Fruit fly (Drosophila melanogaster) whole organism, embryonic: Measurements from ENCODE around the gene CG11454.

Source experiments
- ATbp ChIP-seq: fragments of 200-800 bp; sonication (Bioruptor generic); optimal IDR thresholded peaks from 2 replicates; lab custom pipeline; 2017; ENCODE audit warnings: missing biosample characterization, mild to moderate bottlenecking, missing genetic modification characterization, missing genetic modification reagents
- Abd-B ChIP-seq: fragments of 200-800 bp; sonication (Bioruptor generic); optimal IDR thresholded peaks from 2 replicates; lab custom pipeline; 2018; ENCODE audit warnings: missing biosample characterization, mild to moderate bottlenecking, missing genetic modification characterization, moderate library complexity
- Ada2b ChIP-seq: fragments of 200-800 bp; sonication (Bioruptor generic); IDR thresholded peaks from 2 replicates; pipeline ENCODE4 v1.3.6; 2022; ENCODE audit warnings: missing biosample characterization, missing genetic modification characterization
- Aef1 ChIP-seq: fragments of 200-800 bp; sonication (Bioruptor generic); IDR thresholded peaks from 3 replicates; pipeline ENCODE4 v1.3.6; 2022; ENCODE audit warnings: missing biosample characterization, missing genetic modification characterization
- Atf3 ChIP-seq: fragments of 200-800 bp; sonication (Bioruptor generic); optimal IDR thresholded peaks from 3 replicates; lab custom pipeline; 2016; ENCODE audit warnings: missing biosample characterization, missing genetic modification characterization
- Awh ChIP-seq: fragments of 200-800 bp; sonication (Bioruptor generic); IDR thresholded peaks from 2 replicates; pipeline ENCODE4, ENCODE4 v1.3.6; 2022; ENCODE audit warnings: missing biosample characterization, missing genetic modification characterization
- CG10543 ChIP-seq: fragments of 200-800 bp; sonication (Bioruptor generic); optimal IDR thresholded peaks from 3 replicates; lab custom pipeline; 2017; ENCODE audit warnings: missing biosample characterization, mild to moderate bottlenecking, missing genetic modification characterization, moderate library complexity
- CG11560 ChIP-seq: fragments of 200-800 bp; sonication (Bioruptor generic); IDR thresholded peaks from 3 replicates; pipeline ENCODE4 v1.3.6; 2022; ENCODE audit warnings: missing biosample characterization, missing genetic modification characterization
- CG11695 ChIP-seq: fragments of 200-800 bp; sonication (Bioruptor generic); IDR thresholded peaks from 3 replicates; pipeline ENCODE4 v1.3.6; 2022; ENCODE audit warnings: missing biosample characterization, missing genetic modification characterization
- CG12104 ChIP-seq: fragments of 200-800 bp; sonication (Bioruptor generic); optimal IDR thresholded peaks from 3 replicates; lab custom pipeline; 2016; ENCODE audit warnings: missing biosample characterization, missing genetic modification characterization
- CG12219 ChIP-seq: fragments of 200-800 bp; sonication (Bioruptor generic); optimal IDR thresholded peaks from 3 replicates; lab custom pipeline; 2018; ENCODE audit warnings: missing biosample characterization, mild to moderate bottlenecking, missing genetic modification characterization
- CG1603 ChIP-seq: fragments of 200-800 bp; sonication (Bioruptor generic); optimal IDR thresholded peaks from 2 replicates; lab custom pipeline; 2019; ENCODE audit warnings: missing biosample characterization, mild to moderate bottlenecking, missing genetic modification characterization, moderate library complexity
- CG16813 ChIP-seq: fragments of 200-800 bp; sonication (Bioruptor generic); IDR thresholded peaks from 3 replicates; pipeline ENCODE4 v1.3.6; 2022; ENCODE audit warnings: missing biosample characterization, missing genetic modification characterization; ENCODE audit not compliant: partially characterized antibody
- CG17385 ChIP-seq: fragments of 200-800 bp; sonication (Bioruptor generic); optimal IDR thresholded peaks from 3 replicates; lab custom pipeline; 2018; ENCODE audit warnings: missing biosample characterization, mild to moderate bottlenecking, missing genetic modification characterization
- CG17612 ChIP-seq: fragments of 200-800 bp; sonication (Bioruptor generic); IDR thresholded peaks from 2 replicates; pipeline ENCODE4 v1.3.6; 2022; ENCODE audit warnings: missing biosample characterization, missing genetic modification characterization
- CG30403 ChIP-seq: fragments of 200-800 bp; sonication (Bioruptor generic); optimal IDR thresholded peaks from 3 replicates; lab custom pipeline; 2016; ENCODE audit warnings: missing biosample characterization, missing genetic modification characterization
- CG31365 ChIP-seq: fragments of 200-800 bp; sonication (Bioruptor generic); optimal IDR thresholded peaks from 2 replicates; lab custom pipeline; 2018; ENCODE audit warnings: missing biosample characterization, mild to moderate bottlenecking, missing genetic modification characterization
- CG31441 ChIP-seq: fragments of 200-800 bp; sonication (Bioruptor generic); IDR thresholded peaks from 2 replicates; pipeline ENCODE4 v1.3.6; 2022; ENCODE audit warnings: missing biosample characterization, missing genetic modification characterization
- CG32767 ChIP-seq: fragments of 200-800 bp; sonication (Bioruptor generic); IDR thresholded peaks from 2 replicates; pipeline ENCODE4 v1.3.6; 2022; ENCODE audit warnings: missing biosample characterization, missing genetic modification characterization
- CG3995 ChIP-seq: fragments of 200-800 bp; sonication (Bioruptor generic); optimal IDR thresholded peaks from 3 replicates; lab custom pipeline; 2016; ENCODE audit warnings: missing biosample characterization, missing genetic modification characterization
- CG4707 ChIP-seq: fragments of 200-800 bp; sonication (Bioruptor generic); optimal IDR thresholded peaks from 2 replicates; lab custom pipeline; 2018; ENCODE audit warnings: missing biosample characterization, mild to moderate bottlenecking, missing genetic modification characterization, moderate library complexity
- CG7372 ChIP-seq: fragments of 200-800 bp; sonication (Bioruptor generic); IDR thresholded peaks from 2 replicates; pipeline ENCODE4 v1.3.6; 2022; ENCODE audit warnings: missing biosample characterization, missing genetic modification characterization
- CG7745 ChIP-seq: fragments of 200-800 bp; sonication (Bioruptor generic); optimal IDR thresholded peaks from 2 replicates; lab custom pipeline; 2018; ENCODE audit warnings: missing biosample characterization, mild to moderate bottlenecking, missing genetic modification characterization, moderate library complexity
- CG8478 ChIP-seq: fragments of >200 bp; optimal IDR thresholded peaks from 2 replicates; lab custom pipeline; 2018
- CG9609 ChIP-seq: fragments of 200-800 bp; sonication (Bioruptor generic); optimal IDR thresholded peaks from 3 replicates; lab custom pipeline; 2016; ENCODE audit warnings: missing biosample characterization, missing genetic modification characterization
- CG9932 ChIP-seq: fragments of 200-800 bp; sonication (Bioruptor generic); IDR thresholded peaks from 2 replicates; pipeline ENCODE4 v1.3.6; 2022; ENCODE audit warnings: missing biosample characterization, missing genetic modification characterization
- Chrac-16 ChIP-seq: fragments of 200-800 bp; sonication (Bioruptor generic); optimal IDR thresholded peaks from 3 replicates; lab custom pipeline; 2016; ENCODE audit warnings: missing biosample characterization, missing genetic modification characterization
- Drgx ChIP-seq: fragments of 200-800 bp; sonication (Bioruptor generic); IDR thresholded peaks from 2 replicates; pipeline ENCODE4 v1.3.6; 2022; ENCODE audit warnings: missing biosample characterization, missing genetic modification characterization
- Fer1 ChIP-seq: fragments of 200-800 bp; sonication (Bioruptor generic); optimal IDR thresholded peaks from 2 replicates; lab custom pipeline; 2017; ENCODE audit warnings: missing biosample characterization, mild to moderate bottlenecking, missing genetic modification characterization
- PHDP ChIP-seq: fragments of 200-800 bp; sonication (Bioruptor generic); optimal IDR thresholded peaks from 3 replicates; lab custom pipeline; 2018; ENCODE audit warnings: missing biosample characterization, mild to moderate bottlenecking, missing genetic modification characterization, moderate library complexity
- abd-A ChIP-seq: fragments of 200-800 bp; sonication (Bioruptor generic); optimal IDR thresholded peaks from 3 replicates; lab custom pipeline; 2019; ENCODE audit warnings: missing biosample characterization, mild to moderate bottlenecking, missing genetic modification characterization, moderate library complexity
- ac ChIP-seq: fragments of 200-800 bp; sonication (Bioruptor generic); optimal IDR thresholded peaks from 3 replicates; lab custom pipeline; 2017; ENCODE audit warnings: missing biosample characterization, mild to moderate bottlenecking, missing genetic modification characterization
- al ChIP-seq: fragments of 200-800 bp; sonication (Bioruptor generic); IDR thresholded peaks from 2 replicates; pipeline ENCODE4 v1.3.6; 2022; ENCODE audit warnings: missing biosample characterization, missing genetic modification characterization
- dati ChIP-seq: fragments of 200-800 bp; sonication (Bioruptor generic); IDR thresholded peaks from 2 replicates; pipeline ENCODE4 v1.3.6; 2022; ENCODE audit warnings: missing biosample characterization, missing genetic modification characterization
- eve ChIP-seq, 2 experiments: fragments of >200 bp; optimal IDR thresholded peaks; 2 replicates each; lab custom pipeline; 2017; ENCODE audit warnings: missing biosample characterization in 2 of 2, missing genetic modification characterization in 2 of 2
- gce ChIP-seq: fragments of 200-800 bp; sonication (Bioruptor generic); IDR thresholded peaks from 3 replicates; pipeline ENCODE4 v1.3.6; 2022; ENCODE audit warnings: missing biosample characterization, missing genetic modification characterization
- gcm ChIP-seq: fragments of 200-800 bp; sonication (Bioruptor generic); optimal IDR thresholded peaks from 2 replicates; lab custom pipeline; 2019; ENCODE audit warnings: missing biosample characterization, mild to moderate bottlenecking, missing genetic modification characterization, moderate library complexity
- gt ChIP-seq: fragments of 200-800 bp; sonication (Bioruptor generic); IDR thresholded peaks from 2 replicates; pipeline ENCODE4 v1.3.6; 2022; ENCODE audit warnings: missing biosample characterization, missing genetic modification characterization
- h ChIP-seq: fragments of >200 bp; optimal IDR thresholded peaks from 2 replicates; lab custom pipeline; 2017
- hbn ChIP-seq: fragments of 200-800 bp; sonication (Bioruptor generic); IDR thresholded peaks from 2 replicates; pipeline ENCODE4 v1.3.6; 2022; ENCODE audit warnings: missing biosample characterization, missing genetic modification characterization; ENCODE audit not compliant: partially characterized antibody
- ind ChIP-seq: fragments of 200-800 bp; sonication (Bioruptor generic); optimal IDR thresholded peaks from 3 replicates; lab custom pipeline; 2016; ENCODE audit warnings: missing biosample characterization, missing genetic modification characterization
- lilli ChIP-seq: fragments of 200-800 bp; sonication (Bioruptor generic); optimal IDR thresholded peaks from 3 replicates; lab custom pipeline; 2016; ENCODE audit warnings: missing biosample characterization, missing genetic modification characterization
- lmd ChIP-seq: fragments of 200-800 bp; sonication (Bioruptor generic); IDR thresholded peaks from 2 replicates; pipeline ENCODE4 v1.3.6; 2022; ENCODE audit warnings: missing biosample characterization, missing genetic modification characterization
- peb ChIP-seq: fragments of 200-800 bp; sonication (Bioruptor generic); IDR thresholded peaks from 2 replicates; pipeline ENCODE4 v1.3.6; 2022; ENCODE audit warnings: missing biosample characterization, missing genetic modification characterization
- pita ChIP-seq: fragments of 200-800 bp; sonication (Bioruptor generic); optimal IDR thresholded peaks from 2 replicates; lab custom pipeline; 2017; ENCODE audit warnings: missing biosample characterization, mild to moderate bottlenecking, missing genetic modification characterization
- pnt ChIP-seq: fragments of 200-800 bp; sonication (Bioruptor generic); optimal IDR thresholded peaks from 3 replicates; lab custom pipeline; 2016; ENCODE audit warnings: missing biosample characterization, missing genetic modification characterization
- prd ChIP-seq, 3 experiments: fragments of >200 bp in 2 of 3; fragments of 200-800 bp in 1 of 3; sonication (Bioruptor generic) in 1 of 3; optimal IDR thresholded peaks in 2 of 3; IDR thresholded peaks in 1 of 3; 2 replicates in 2 of 3; 3 replicates in 1 of 3; pipeline versions ENCODE4 v1.3.6 to Lab custom; 2017 to 2022; ENCODE audit warnings: missing biosample characterization in 1 of 3, missing genetic modification characterization in 1 of 3
- pzg ChIP-seq: fragments of 200-800 bp; sonication (Bioruptor generic); optimal IDR thresholded peaks from 3 replicates; lab custom pipeline; 2018; ENCODE audit warnings: missing biosample characterization, mild to moderate bottlenecking, missing genetic modification characterization, moderate library complexity
- sima ChIP-seq: fragments of 200-800 bp; sonication (Bioruptor generic); optimal IDR thresholded peaks from 2 replicates; lab custom pipeline; 2016; ENCODE audit warnings: missing biosample characterization, missing genetic modification characterization
- sisA ChIP-seq: fragments of 200-800 bp; sonication (Bioruptor generic); IDR thresholded peaks from 2 replicates; pipeline ENCODE4 v1.3.6; 2022; ENCODE audit warnings: missing biosample characterization, missing genetic modification characterization
- twi ChIP-seq: fragments of 200-800 bp; optimal IDR thresholded peaks from 2 replicates; lab custom pipeline; 2019; ENCODE audit warnings: missing biosample characterization, mild to moderate bottlenecking, missing genetic modification characterization, moderate library complexity
- usp ChIP-seq: fragments of >200 bp; optimal IDR thresholded peaks from 2 replicates; lab custom pipeline; 2017; ENCODE audit warnings: missing biosample characterization, missing genetic modification characterization
- zfh1 ChIP-seq: fragments of 200-800 bp; sonication (Bioruptor generic); IDR thresholded peaks from 3 replicates; pipeline ENCODE4 v1.3.6; 2022; ENCODE audit warnings: missing biosample characterization, missing genetic modification characterization

The CG11454 gene

DNA sequence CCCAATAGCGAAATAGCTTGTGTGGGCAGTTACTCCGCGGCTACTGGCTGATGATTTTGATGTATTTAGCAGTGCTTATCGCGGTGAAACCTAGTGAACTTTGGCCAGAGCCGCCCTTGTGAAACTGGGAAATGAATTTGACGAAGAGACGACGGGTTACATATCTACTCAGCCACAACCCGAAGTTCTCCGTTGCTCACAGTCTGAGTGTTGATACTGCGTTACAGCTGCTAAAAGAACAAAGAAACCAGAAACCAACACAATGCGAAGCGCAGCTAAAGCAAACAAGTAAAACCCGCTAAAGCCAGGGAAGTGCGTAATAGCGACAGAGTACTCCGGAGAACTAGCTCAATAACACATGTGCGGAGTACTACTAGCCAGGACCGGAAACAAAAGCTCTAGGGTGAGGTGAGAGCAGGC lies 14.8 kb upstream of the CG11454 start (continued):
- peak; percentile 45; the same call in 1 of the 3 replicates for TF ChIP-seq CG11695 (GFP tag; lab: Robert Waterston, UW)
- no peak for TF ChIP-seq sima (GFP tag; lab: Kevin White, UChicago)
- TF ChIP-seq peb (GFP tag; lab: Robert Waterston, UW), result no peak
- no peak for TF ChIP-seq Chrac-16 (GFP tag; lab: Kevin White, UChicago)
- no peak for TF ChIP-seq pzg (GFP tag; lab: Kevin White, UChicago)
- no peak for TF ChIP-seq CG17612
- TF ChIP-seq CG3995 (GFP tag; lab: Kevin White, UChicago), result no peak
- TF ChIP-seq h (lab: Kevin White, UChicago), result no peak
- TF ChIP-seq CG10543 (GFP tag; lab: Kevin White, UChicago), result no peak
- no peak for TF ChIP-seq ATbp (GFP tag; lab: Kevin White, UChicago)
- no peak for TF ChIP-seq hbn (GFP tag; lab: Robert Waterston, UW)
- TF ChIP-seq gt (GFP tag; lab: Robert Waterston, UW), result no peak
- TF ChIP-seq CG7372, result no peak
- TF ChIP-seq CG12219 (GFP tag; lab: Kevin White, UChicago), result no peak
- no peak for TF ChIP-seq CG32767 (GFP tag; lab: Robert Waterston, UW)
- no peak for TF ChIP-seq CG9609 (GFP tag; lab: Kevin White, UChicago)
- TF ChIP-seq Aef1 (GFP tag; lab: Robert Waterston, UW), result no peak
- no peak for TF ChIP-seq Awh (GFP tag; lab: Robert Waterston, UW)
- TF ChIP-seq pita (GFP tag; lab: Kevin White, UChicago), result no peak
- no peak for TF ChIP-seq ac (GFP tag; lab: Kevin White, UChicago)
- no peak for TF ChIP-seq abd-A (tag; lab: Kevin White, UChicago)
- TF ChIP-seq prd (optimal IDR thresholded peaks at IDR 0.05; lab: Kevin White, UChicago), result no peak
- TF ChIP-seq prd (GFP tag; IDR thresholded peaks at IDR 0.05; lab: Robert Waterston, UW), result no peak
- no peak for TF ChIP-seq eve (GFP tag; optimal IDR thresholded peaks at IDR 0.05; lab: Kevin White, UChicago)
- TF ChIP-seq PHDP (tag; lab: Kevin White, UChicago), result no peak
- TF ChIP-seq sisA (GFP tag; lab: Robert Waterston, UW), result no peak
- TF ChIP-seq Abd-B (GFP tag; lab: Kevin White, UChicago), result no peak
- TF ChIP-seq CG31441, result no peak
- TF ChIP-seq CG16813 (GFP tag; lab: Robert Waterston, UW), result no peak
- TF ChIP-seq CG11560 (tag; lab: Robert Waterston, UW), result no peak
- TF ChIP-seq CG8478, result no peak
- TF ChIP-seq CG7745 (tag; lab: Kevin White, UChicago), result no peak
- TF ChIP-seq dati (GFP tag; lab: Robert Waterston, UW), result no peak
- TF ChIP-seq CG17385, result peak; percentile 21
- TF ChIP-seq zfh1 (GFP tag; lab: Robert Waterston, UW), result no peak
- no peak for TF ChIP-seq lmd (GFP tag; lab: Robert Waterston, UW)
- no peak for TF ChIP-seq CG31365
- no peak for TF ChIP-seq CG9932
- TF ChIP-seq usp (GFP tag; lab: Kevin White, UChicago), result no peak
- TF ChIP-seq al (GFP tag; lab: Robert Waterston, UW), result no peak
- no peak; the same call in 1 of the 2 replicates for TF ChIP-seq Drgx (GFP tag; lab: Robert Waterston, UW)
- TF ChIP-seq CG30403, result no peak
- no peak for TF ChIP-seq CG4707
- no peak for TF ChIP-seq lilli
- no peak for TF ChIP-seq CG1603 (tag; lab: Kevin White, UChicago)
- TF ChIP-seq gce (GFP tag; lab: Robert Waterston, UW), result no peak
- no peak for TF ChIP-seq pnt (GFP tag; lab: Kevin White, UChicago)
- no peak for TF ChIP-seq CG12104 (GFP tag; lab: Kevin White, UChicago)
- TF ChIP-seq twi (tag; lab: Kevin White, UChicago), result no peak
- no peak for TF ChIP-seq ind
- TF ChIP-seq Ada2b, result no peak
- TF ChIP-seq gcm (GFP tag; lab: Kevin White, UChicago), result no peak
- no peak for TF ChIP-seq Atf3
- peak; percentile 37 for TF ChIP-seq Fer1 (GFP tag; lab: Kevin White, UChicago)
